Fruit fly (Drosophila melanogaster): ENCODE measurements around the gene kar.

The kar gene

DNA sequence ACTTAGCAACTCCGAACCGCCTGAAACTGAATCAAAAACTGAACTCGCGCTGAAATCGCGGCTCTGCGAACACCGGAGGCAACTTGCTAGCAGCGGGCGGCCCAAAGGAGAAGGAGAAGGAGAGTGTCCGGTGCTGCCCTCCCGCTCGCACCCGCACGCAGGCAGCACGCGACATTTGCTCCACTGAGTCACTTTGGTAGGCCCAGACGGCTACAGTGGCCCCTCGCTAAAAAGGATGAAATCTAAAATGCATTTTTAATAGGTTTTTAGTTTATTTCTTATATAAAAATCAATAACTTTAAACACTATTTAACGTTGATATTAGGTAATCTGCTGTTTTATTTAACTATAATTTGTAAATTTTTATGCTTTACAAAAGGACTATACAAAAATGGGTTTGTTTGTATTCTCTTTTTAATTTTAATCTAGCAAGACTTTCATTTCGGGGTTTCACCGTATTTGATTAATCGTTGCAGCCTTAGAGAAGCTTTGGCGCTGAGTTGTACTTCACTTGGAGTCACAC is 33.3 kb upstream of the kar start, which contains the start of gene Men (continued):
- TF ChIP-seq nmo (GFP tag; optimal IDR thresholded peaks at IDR 0.05) (peak; percentile 75), CG2875 (GFP tag; optimal IDR thresholded peaks at IDR 0.05) (no peak), CG12299 (tag; optimal IDR thresholded peaks at IDR 0.05) (peak; percentile 15), CG34224 (GFP tag; IDR thresholded peaks at IDR 0.05; ENCODE audit: partially characterized antibody) (no peak), caup (GFP tag; optimal IDR thresholded peaks at IDR 0.05; ENCODE audit: severe bottlenecking) (peak; percentile 40), CG2202 (tag; optimal IDR thresholded peaks at IDR 0.05) (peak; percentile 7), abd-A (tag; optimal IDR thresholded peaks at IDR 0.05) (no peak), Hr51 (GFP tag; optimal IDR thresholded peaks at IDR 0.05) (peak in 1 of 2 experiments; percentile 88), lov (optimal IDR thresholded peaks at IDR 0.05) (no peak), lov (GFP tag; IDR thresholded peaks at IDR 0.05) (no peak), zen (tag; optimal IDR thresholded peaks at IDR 0.05) (no peak), grau (tag; optimal IDR thresholded peaks at IDR 0.05) (peak; percentile 91), wek (GFP tag; optimal IDR thresholded peaks at IDR 0.05) (no peak), CG30431 (GFP tag; optimal IDR thresholded peaks at IDR 0.05) (no peak), Jarid2 (GFP tag; optimal IDR thresholded peaks at IDR 0.05) (peak; percentile 46), nerfin-2 (GFP tag; IDR thresholded peaks at IDR 0.05; ENCODE audit: partially characterized antibody) (no peak), pum (GFP tag; optimal IDR thresholded peaks at IDR 0.05) (no peak), fd96Cb (tag; optimal IDR thresholded peaks at IDR 0.05) (peak; percentile 65), btn (GFP tag; optimal IDR thresholded peaks at IDR 0.05) (no peak), sens (GFP tag) (peak; percentile 82), Mes4 (GFP tag; optimal IDR thresholded peaks at IDR 0.05) (no peak), Antp (GFP tag; optimal IDR thresholded peaks at IDR 0.05) (no peak), ci (GFP tag; IDR thresholded peaks at IDR 0.05) (0 out of 3 replicates have a peak, but pooled peaks have one; percentile 24), CG6683 (GFP tag; optimal IDR thresholded peaks at IDR 0.05) (peak; percentile 18), amos (GFP tag; IDR thresholded peaks at IDR 0.05; ENCODE audit: partially characterized antibody) (no peak), gsb-n (tag; optimal IDR thresholded peaks at IDR 0.05) (peak; percentile 45), br (optimal IDR thresholded peaks at IDR 0.05) (no peak), Trl (optimal IDR thresholded peaks at IDR 0.05) (no peak), Trl (GFP tag; optimal IDR thresholded peaks at IDR 0.05) (no peak), CG12391 (tag; optimal IDR thresholded peaks at IDR 0.05) (peak; percentile 61), CG18764 (GFP tag; optimal IDR thresholded peaks at IDR 0.05) (peak; percentile 29), pnt (GFP tag; optimal IDR thresholded peaks at IDR 0.05) (no peak), CG30403 (GFP tag; optimal IDR thresholded peaks at IDR 0.05) (peak; percentile 61), CG6765 (GFP tag; optimal IDR thresholded peaks at IDR 0.05) (peak; percentile 41), CG11456 (GFP tag; IDR thresholded peaks at IDR 0.05) (0 out of 3 replicates have a peak, but pooled peaks have one; percentile 20), sug (tag; optimal IDR thresholded peaks at IDR 0.05) (peak; percentile 62), ac (GFP tag; optimal IDR thresholded peaks at IDR 0.05) (no peak), gro (GFP tag; optimal IDR thresholded peaks at IDR 0.05) (no peak), CG18599 (GFP tag; optimal IDR thresholded peaks at IDR 0.05) (peak; percentile 61), Dll (GFP tag; IDR thresholded peaks at IDR 0.05; ENCODE audit: partially characterized antibody) (no peak), ase (GFP tag; IDR thresholded peaks at IDR 0.05) (0 out of 3 replicates have a peak, but pooled peaks have one; percentile 24), HLH54F (GFP tag; optimal IDR thresholded peaks at IDR 0.05) (no peak), gcm2 (GFP tag; optimal IDR thresholded peaks at IDR 0.05) (no peak), CHES-1-like (GFP tag; optimal IDR thresholded peaks at IDR 0.05) (no peak), CG17359 (tag; optimal IDR thresholded peaks at IDR 0.05) (peak; percentile 61), psq (GFP tag; optimal IDR thresholded peaks at IDR 0.05) (no peak), Sox100B (GFP tag; optimal IDR thresholded peaks at IDR 0.05) (peak; percentile 77), CG10321 (GFP tag; IDR thresholded peaks at IDR 0.05) (no peak), Fer3 (tag; optimal IDR thresholded peaks at IDR 0.05) (peak; percentile 52), CG6254 (GFP tag; optimal IDR thresholded peaks at IDR 0.05) (no peak), shn (GFP tag; optimal IDR thresholded peaks at IDR 0.05) (no peak)
